Fruit fly (Drosophila melanogaster): Measurements from ENCODE around the gene CG5131.
A peak's percentile ranks its signal among the peaks of the same experiment; 100 is the strongest.

Gene CG5131

dm6 chr2L:17450505-17451415 lies 33.5 kb upstream of the CG5131 start:
- TF ChIP-seq h (GFP tag; optimal IDR thresholded peaks at IDR 0.05) (peak; percentile 82), GATAd (GFP tag; optimal IDR thresholded peaks at IDR 0.05) (no peak), Dif (GFP tag; optimal IDR thresholded peaks at IDR 0.05; ENCODE audit: partially characterized antibody) (peak; percentile 32), Mio (GFP tag; optimal IDR thresholded peaks at IDR 0.05) (no peak), rgr (GFP tag; optimal IDR thresholded peaks at IDR 0.05) (peak; percentile 86), usp (GFP tag; optimal IDR thresholded peaks at IDR 0.05) (no peak), psq (GFP tag; optimal IDR thresholded peaks at IDR 0.05) (peak; percentile 65), N (GFP tag; optimal IDR thresholded peaks at IDR 0.05) (no peak), HLH106 (tag; optimal IDR thresholded peaks at IDR 0.05) (peak; percentile 72), dl (GFP tag; optimal IDR thresholded peaks at IDR 0.05; ENCODE audit: insufficient read depth in 1 of 2, partially characterized antibody in 2 of 2) (peak in 1 of 2 experiments; percentile 63), Vsx2 (GFP tag; optimal IDR thresholded peaks at IDR 0.05; ENCODE audit: partially characterized antibody) (no peak), Hr83 (GFP tag; optimal IDR thresholded peaks at IDR 0.05; ENCODE audit: poor library complexity, severe bottlenecking) (no peak), Hnf4 (GFP tag; optimal IDR thresholded peaks at IDR 0.05) (peak; percentile 73), OdsH (GFP tag; optimal IDR thresholded peaks at IDR 0.05) (peak; percentile 78), CrebA (GFP tag; optimal IDR thresholded peaks at IDR 0.05; ENCODE audit: borderline replicate concordance) (no peak), Abd-B (GFP tag; optimal IDR thresholded peaks at IDR 0.05) (no peak), foxo (GFP tag; optimal IDR thresholded peaks at IDR 0.05) (peak in 1 of 2 experiments; percentile 83), Rel (GFP tag; optimal IDR thresholded peaks at IDR 0.05) (no peak), Rel (tag; optimal IDR thresholded peaks at IDR 0.05) (no peak), sage (GFP tag; optimal IDR thresholded peaks at IDR 0.05) (no peak), Sp1 (GFP tag; optimal IDR thresholded peaks at IDR 0.05) (peak; percentile 75), Hr78 (GFP tag; optimal IDR thresholded peaks at IDR 0.05) (no peak), Dfd (GFP tag; optimal IDR thresholded peaks at IDR 0.05) (no peak), Myc (optimal IDR thresholded peaks at IDR 0.05) (no peak), pan (optimal IDR thresholded peaks at IDR 0.05) (no peak), dmrt93B (GFP tag; optimal IDR thresholded peaks at IDR 0.05) (peak; percentile 20), woc (GFP tag; optimal IDR thresholded peaks at IDR 0.05) (peak; percentile 47), CG32264 (GFP tag; optimal IDR thresholded peaks at IDR 0.05) (peak; percentile 27), br (GFP tag; optimal IDR thresholded peaks at IDR 0.05) (peak; percentile 64), lola (GFP tag; optimal IDR thresholded peaks at IDR 0.05) (no peak), brk (GFP tag; optimal IDR thresholded peaks at IDR 0.05) (peak; percentile 3), fru (GFP tag; optimal IDR thresholded peaks at IDR 0.05) (peak; percentile 79), Jra (GFP tag; optimal IDR thresholded peaks at IDR 0.05) (peak; percentile 71), sv (GFP tag; optimal IDR thresholded peaks at IDR 0.05) (peak; percentile 7), CG9705 (GFP tag; optimal IDR thresholded peaks at IDR 0.05) (peak; percentile 43), jim (GFP tag; optimal IDR thresholded peaks at IDR 0.05) (no peak), ey (GFP tag; optimal IDR thresholded peaks at IDR 0.05) (peak; percentile 77), dsf (GFP tag; optimal IDR thresholded peaks at IDR 0.05; ENCODE audit: borderline replicate concordance) (no peak), tai (GFP tag; optimal IDR thresholded peaks at IDR 0.05) (peak; percentile 8)

- TF ChIP-seq dsf (GFP tag; optimal IDR thresholded peaks at IDR 0.05; ENCODE audit: borderline replicate concordance): no peak
- TF ChIP-seq dmrt93B (GFP tag; optimal IDR thresholded peaks at IDR 0.05): no peak
- TF ChIP-seq GATAd (GFP tag; optimal IDR thresholded peaks at IDR 0.05): no peak
- no peak for TF ChIP-seq Rel (GFP tag; optimal IDR thresholded peaks at IDR 0.05)
- no peak for TF ChIP-seq Rel (tag; optimal IDR thresholded peaks at IDR 0.05)
- no peak for TF ChIP-seq CrebA (GFP tag; optimal IDR thresholded peaks at IDR 0.05; ENCODE audit: borderline replicate concordance)
- TF ChIP-seq usp (GFP tag; optimal IDR thresholded peaks at IDR 0.05): no peak
- no peak for TF ChIP-seq Jra (GFP tag; optimal IDR thresholded peaks at IDR 0.05)
- TF ChIP-seq OdsH (GFP tag; optimal IDR thresholded peaks at IDR 0.05): no peak
- TF ChIP-seq Hnf4 (GFP tag; optimal IDR thresholded peaks at IDR 0.05): no peak
- no peak for TF ChIP-seq pan (optimal IDR thresholded peaks at IDR 0.05)
- TF ChIP-seq ey (GFP tag; optimal IDR thresholded peaks at IDR 0.05): no peak
- TF ChIP-seq Vsx2 (GFP tag; optimal IDR thresholded peaks at IDR 0.05; ENCODE audit: partially characterized antibody): no peak
- no peak for TF ChIP-seq jim (GFP tag; optimal IDR thresholded peaks at IDR 0.05)
- TF ChIP-seq fru (GFP tag; optimal IDR thresholded peaks at IDR 0.05): no peak
- TF ChIP-seq Hr83 (GFP tag; optimal IDR thresholded peaks at IDR 0.05; ENCODE audit: poor library complexity, severe bottlenecking): no peak
These were observed 32.2 kb upstream of the CG5131 start for dm6 chr2L:17452084-17452483.

All from whole organism, wandering third instar larva.